Worm (Caenorhabditis elegans) whole organism, L4 larva: ENCODE measurements around the gene ttr-46.

Experiments used
- D1046.2 ChIP-seq: fragments of 200-800 bp; sonication (Bioruptor generic); IDR thresholded peaks from 2 replicates; pipeline ENCODE4 v1.3.6; 2022; ENCODE audit warnings: missing genetic modification characterization, missing compliant biosample characterization
- F10B5.3 ChIP-seq: sonication (generic microtip); optimal IDR thresholded peaks from 2 replicates; lab custom pipeline; 2016; ENCODE audit warnings: mild to moderate bottlenecking, missing genetic modification characterization, missing compliant biosample characterization
- F26F4.8 ChIP-seq: fragments of 200-800 bp; sonication (Bioruptor generic); conservative IDR thresholded peaks from 2 replicates; pipeline ENCODE4 v1.3.6; 2022; ENCODE audit warnings: missing genetic modification characterization, missing compliant biosample characterization
- F44E2.7 ChIP-seq: fragments of 200-800 bp; sonication (Bioruptor generic); IDR thresholded peaks from 2 replicates; pipeline ENCODE4 v2.1.2; 2022; ENCODE audit warnings: missing genetic modification characterization, missing compliant biosample characterization
- Y105C5A.15 ChIP-seq: fragments of 200-800 bp; sonication (Bioruptor generic); IDR thresholded peaks from 2 replicates; pipeline ENCODE4 v1.3.6; 2022; ENCODE audit warnings: missing genetic modification characterization, missing compliant biosample characterization
- ZK337.2 ChIP-seq: fragments of 200-800 bp; sonication (Bioruptor generic); IDR thresholded peaks from 2 replicates; pipeline ENCODE4 v1.3.6; 2022; ENCODE audit warnings: missing genetic modification reagents, missing genetic modification characterization, missing compliant biosample characterization
- aha-1 ChIP-seq: fragments of 150-350 bp; peaks from one replicate; lab custom pipeline; 2014; ENCODE audit warnings: missing biosample characterization, missing genetic modification characterization
- ama-1 ChIP-seq: fragments of 150-350 bp; optimal IDR thresholded peaks from 2 replicates; lab custom pipeline; 2014; ENCODE audit warnings: inconsistent platforms, mixed read lengths
- arid-1 ChIP-seq: fragments of 200-800 bp; sonication (Bioruptor generic); conservative IDR thresholded peaks from 2 replicates; pipeline ENCODE4 v1.3.6; 2022; ENCODE audit warnings: missing genetic modification reagents, missing genetic modification characterization, missing compliant biosample characterization
- ceh-20 ChIP-seq: fragments of 200-800 bp; sonication (Bioruptor generic); IDR thresholded peaks from 2 replicates; pipeline ENCODE4 v1.3.6; 2022; ENCODE audit warnings: missing genetic modification reagents, missing genetic modification characterization, missing compliant biosample characterization
- ceh-28 ChIP-seq: fragments of 150-350 bp; optimal IDR thresholded peaks from 2 replicates; lab custom pipeline; 2014; ENCODE audit warnings: missing biosample characterization, missing genetic modification reagents, missing genetic modification characterization
- ces-1 ChIP-seq: fragments of 150-350 bp; sonication (generic microtip); optimal IDR thresholded peaks from 4 replicates; lab custom pipeline; 2014; ENCODE audit warnings: missing biosample characterization, missing genetic modification reagents, missing genetic modification characterization
- cey-2 ChIP-seq: sonication (generic microtip); optimal IDR thresholded peaks from 3 replicates; lab custom pipeline; 2017; ENCODE audit warnings: missing genetic modification characterization, mild to moderate bottlenecking, missing compliant biosample characterization, antibody characterized with exemption, borderline replicate concordance; ENCODE audit not compliant: insufficient read depth
- ctbp-1 ChIP-seq: fragments of 200-800 bp; sonication (Bioruptor generic); IDR thresholded peaks from 2 replicates; pipeline ENCODE4 v1.3.6; 2022; ENCODE audit warnings: missing genetic modification reagents, missing genetic modification characterization, missing compliant biosample characterization
- daf-12 ChIP-seq: fragments of 150-350 bp; optimal IDR thresholded peaks from 2 replicates; lab custom pipeline; 2014; ENCODE audit warnings: missing biosample characterization, missing genetic modification reagents, missing genetic modification characterization
- daf-16 ChIP-seq, 3 experiments: sonication (generic microtip); optimal IDR thresholded peaks; 2 replicates each; lab custom pipeline; 2016 to 2017; ENCODE audit warnings: missing genetic modification characterization in 3 of 3, missing genetic modification reagents in 3 of 3, mild to moderate bottlenecking in 2 of 3, missing compliant biosample characterization in 2 of 3, missing biosample characterization in 1 of 3, moderate library complexity in 1 of 3
- daf-19 ChIP-seq: fragments of 200-800 bp; sonication (Bioruptor generic); conservative IDR thresholded peaks from 2 replicates; pipeline ENCODE4 v1.3.6; 2022; ENCODE audit warnings: missing genetic modification characterization, missing compliant biosample characterization
- dmd-6 ChIP-seq: fragments of 200-800 bp; sonication (Bioruptor generic); IDR thresholded peaks from 2 replicates; pipeline ENCODE4 v1.3.6; 2022; ENCODE audit warnings: missing genetic modification reagents, missing genetic modification characterization, missing compliant biosample characterization
- dmd-8 ChIP-seq: fragments of 200-800 bp; sonication (Bioruptor generic); IDR thresholded peaks from 2 replicates; pipeline ENCODE4 v1.3.6; 2022; ENCODE audit warnings: missing genetic modification characterization, missing compliant biosample characterization
- duxl-1 ChIP-seq: sonication (generic microtip); optimal IDR thresholded peaks from 2 replicates; lab custom pipeline; 2016; ENCODE audit warnings: mild to moderate bottlenecking, missing genetic modification characterization, moderate library complexity, missing compliant biosample characterization; ENCODE audit not compliant: poor library complexity
- dve-1 ChIP-seq: sonication (generic microtip); optimal IDR thresholded peaks from 2 replicates; lab custom pipeline; 2017; ENCODE audit warnings: antibody characterized with exemption, mild to moderate bottlenecking, missing genetic modification characterization, missing compliant biosample characterization; ENCODE audit not compliant: insufficient read depth
- egl-43 ChIP-seq: fragments of 200-800 bp; sonication (Bioruptor generic); IDR thresholded peaks from 2 replicates; pipeline ENCODE4 v1.3.6; 2022; ENCODE audit warnings: missing genetic modification reagents, missing genetic modification characterization, missing compliant biosample characterization
- fos-1 ChIP-seq: fragments of 150-350 bp; optimal IDR thresholded peaks from 2 replicates; lab custom pipeline; 2014; ENCODE audit warnings: missing biosample characterization, missing genetic modification characterization
- hlh-30 ChIP-seq: sonication (generic microtip); optimal IDR thresholded peaks from 2 replicates; lab custom pipeline; 2017; ENCODE audit warnings: antibody characterized with exemption, mild to moderate bottlenecking, missing genetic modification characterization, missing compliant biosample characterization; ENCODE audit not compliant: insufficient read depth
- hmg-1.1 ChIP-seq: fragments of 200-800 bp; sonication (Bioruptor generic); IDR thresholded peaks from 2 replicates; pipeline ENCODE4 v1.3.6; 2022; ENCODE audit warnings: missing genetic modification reagents, missing genetic modification characterization, missing compliant biosample characterization
- jun-1 ChIP-seq: fragments of 150-350 bp; optimal IDR thresholded peaks from 2 replicates; lab custom pipeline; 2014; ENCODE audit warnings: missing biosample characterization, missing genetic modification reagents, missing genetic modification characterization
- lin-15B ChIP-seq: fragments of 150-350 bp; sonication (generic microtip); optimal IDR thresholded peaks from 3 replicates; lab custom pipeline; 2014; ENCODE audit warnings: missing biosample characterization, missing genetic modification characterization
- lin-38 ChIP-seq: fragments of 200-800 bp; sonication (Bioruptor generic); IDR thresholded peaks from 2 replicates; pipeline ENCODE4 v1.3.6; 2022; ENCODE audit warnings: missing genetic modification reagents, missing genetic modification characterization, missing compliant biosample characterization
- madf-5 ChIP-seq, 2 experiments: fragments of 200-800 bp; sonication (Bioruptor generic); IDR thresholded peaks; 2 replicates each; pipeline ENCODE4 v1.3.6; 2022; ENCODE audit warnings: missing compliant biosample characterization in 2 of 2, missing genetic modification characterization in 2 of 2
- mdt-29 ChIP-seq: fragments of 200-800 bp; sonication (Bioruptor generic); IDR thresholded peaks from 2 replicates; pipeline ENCODE4 v1.3.6; 2022; ENCODE audit warnings: missing genetic modification reagents, missing genetic modification characterization, missing compliant biosample characterization
- mep-1 ChIP-seq: fragments of 150-350 bp; sonication (generic microtip); optimal IDR thresholded peaks from 3 replicates; lab custom pipeline; 2014; ENCODE audit warnings: missing biosample characterization, missing genetic modification characterization
- nhr-102 ChIP-seq: sonication (generic microtip); optimal IDR thresholded peaks from 2 replicates; lab custom pipeline; 2016; ENCODE audit warnings: mild to moderate bottlenecking, missing genetic modification characterization, moderate library complexity, missing compliant biosample characterization
- nhr-77 ChIP-seq: fragments of 150-350 bp; optimal IDR thresholded peaks from 2 replicates; lab custom pipeline; 2014; ENCODE audit warnings: missing biosample characterization, missing genetic modification characterization
- php-3 ChIP-seq: fragments of 200-800 bp; sonication (Bioruptor generic); IDR thresholded peaks from 2 replicates; pipeline ENCODE4 v1.3.6; 2022; ENCODE audit warnings: missing genetic modification reagents, missing genetic modification characterization, missing compliant biosample characterization
- pqm-1 ChIP-seq: sonication (generic microtip); optimal IDR thresholded peaks from 2 replicates; lab custom pipeline; 2017; ENCODE audit warnings: missing biosample characterization, missing genetic modification characterization
- saeg-2 ChIP-seq: fragments of 200-800 bp; sonication (Bioruptor generic); IDR thresholded peaks from 2 replicates; pipeline ENCODE4 v1.3.6; 2022; ENCODE audit warnings: missing genetic modification reagents, missing genetic modification characterization, missing compliant biosample characterization
- snpc-1.2 ChIP-seq: fragments of 200-800 bp; sonication (Bioruptor generic); IDR thresholded peaks from 2 replicates; pipeline ENCODE4 v1.3.6; 2022; ENCODE audit warnings: missing genetic modification reagents, missing genetic modification characterization, missing compliant biosample characterization
- spr-3 ChIP-seq: fragments of 200-800 bp; sonication (Bioruptor generic); optimal IDR thresholded peaks from 2 replicates; lab custom pipeline; 2018; ENCODE audit warnings: mild to moderate bottlenecking, missing genetic modification characterization, missing compliant biosample characterization
- tag-97 ChIP-seq: fragments of 200-800 bp; sonication (Bioruptor generic); IDR thresholded peaks from 2 replicates; pipeline ENCODE4 v1.3.6; 2022; ENCODE audit warnings: missing genetic modification characterization, missing compliant biosample characterization
- unc-39 ChIP-seq: sonication (generic microtip); optimal IDR thresholded peaks from 2 replicates; lab custom pipeline; 2017; ENCODE audit warnings: missing biosample characterization, missing genetic modification characterization
- unc-62 ChIP-seq, 3 experiments: fragments of 150-350 bp in 1 of 3; sonication (generic microtip); optimal IDR thresholded peaks in 2 of 3; peaks in 1 of 3; 1 replicate in 1 of 3; 2 replicates in 2 of 3; lab custom pipeline; 2014 to 2017; ENCODE audit warnings: missing biosample characterization in 3 of 3, missing genetic modification characterization in 3 of 3, missing genetic modification reagents in 3 of 3, missing genotype in 1 of 3
- vab-7 ChIP-seq: fragments of 200-800 bp; sonication (Bioruptor generic); IDR thresholded peaks from 2 replicates; pipeline ENCODE4 v1.3.6; 2022; ENCODE audit warnings: missing genetic modification reagents, missing genetic modification characterization, missing compliant biosample characterization
- zag-1 ChIP-seq: fragments of 150-350 bp; optimal IDR thresholded peaks from 2 replicates; lab custom pipeline; 2014; ENCODE audit warnings: missing biosample characterization, missing genetic modification characterization
- ztf-7 ChIP-seq: fragments of 150-350 bp; optimal IDR thresholded peaks from 2 replicates; lab custom pipeline; 2014; ENCODE audit warnings: missing biosample characterization, missing genetic modification characterization

Gene ttr-46

DNA sequence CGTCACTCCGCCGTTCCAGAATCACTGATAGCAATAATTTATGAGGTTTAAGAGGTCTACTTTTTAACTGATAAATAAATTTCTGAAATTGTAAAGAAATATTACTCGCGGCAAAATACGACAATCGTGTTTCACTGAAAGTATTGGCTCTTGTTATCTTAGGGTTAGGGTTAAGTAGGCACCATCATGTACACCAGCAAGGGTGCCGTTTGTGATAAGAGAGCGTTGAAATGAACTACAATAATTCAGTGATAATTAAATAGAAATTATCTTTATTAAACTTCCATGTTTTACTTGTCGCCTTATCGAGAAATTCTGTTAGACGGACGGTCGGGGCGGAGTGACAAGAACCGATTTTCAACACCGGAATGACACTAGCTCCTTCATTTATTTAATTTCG is 25.4 kb upstream of the ttr-46 start (continued):
- TF ChIP-seq unc-62 (GFP tag; optimal IDR thresholded peaks at IDR 0.05 in 1 of 2; lab: Kevin White, UChicago): no peak
- no peak for TF ChIP-seq unc-62 (tag; optimal IDR thresholded peaks at IDR 0.05; lab: Kevin White, UChicago)
- TF ChIP-seq cey-2 (tag; lab: Kevin White, UChicago): peak; percentile 35
- TF ChIP-seq egl-43: no peak
- TF ChIP-seq ctbp-1 (GFP tag; lab: Robert Waterston, UW): no peak
- peak in 1 of 2 experiments; percentile 17 for TF ChIP-seq daf-16 (GFP tag; optimal IDR thresholded peaks at IDR 0.05; lab: Kevin White, UChicago)
- TF ChIP-seq daf-16 (tag; optimal IDR thresholded peaks at IDR 0.05; lab: Kevin White, UChicago): peak; percentile 59
- TF ChIP-seq dmd-6: peak; percentile 61
- no peak for TF ChIP-seq ceh-20 (GFP tag; lab: Robert Waterston, UW)
- no peak for TF ChIP-seq F10B5.3 (tag; lab: Kevin White, UChicago)
- TF ChIP-seq mep-1 (tag; lab: Kevin White, UChicago): no peak
- no peak for TF ChIP-seq arid-1 (GFP tag; lab: Robert Waterston, UW)
- TF ChIP-seq snpc-1.2 (GFP tag; lab: Robert Waterston, UW): no peak
- TF ChIP-seq php-3 (GFP tag; lab: Robert Waterston, UW): 0 out of 2 replicates have a peak, but pooled peaks have one; percentile 37
- TF ChIP-seq D1046.2 (GFP tag; lab: Robert Waterston, UW): no peak
- TF ChIP-seq dve-1: peak; percentile 61
- TF ChIP-seq pqm-1 (tag; lab: Kevin White, UChicago): peak; percentile 97
- no peak for TF ChIP-seq lin-15B
- TF ChIP-seq hmg-1.1 (GFP tag; lab: Robert Waterston, UW): no peak
- TF ChIP-seq spr-3 (GFP tag; lab: Kevin White, UChicago): no peak
- no peak for TF ChIP-seq jun-1
- TF ChIP-seq dmd-8 (GFP tag; lab: Robert Waterston, UW): no peak
- no peak for TF ChIP-seq F26F4.8 (GFP tag; lab: Robert Waterston, UW)
- TF ChIP-seq mdt-29: no peak
- TF ChIP-seq zag-1: no peak
- no peak for TF ChIP-seq ceh-28 (tag; lab: Kevin White, UChicago)
- TF ChIP-seq ztf-7 (tag; lab: Kevin White, UChicago): no peak
- no peak for TF ChIP-seq vab-7 (GFP tag; lab: Robert Waterston, UW)
- TF ChIP-seq tag-97 (GFP tag; lab: Robert Waterston, UW): no peak

DNA sequence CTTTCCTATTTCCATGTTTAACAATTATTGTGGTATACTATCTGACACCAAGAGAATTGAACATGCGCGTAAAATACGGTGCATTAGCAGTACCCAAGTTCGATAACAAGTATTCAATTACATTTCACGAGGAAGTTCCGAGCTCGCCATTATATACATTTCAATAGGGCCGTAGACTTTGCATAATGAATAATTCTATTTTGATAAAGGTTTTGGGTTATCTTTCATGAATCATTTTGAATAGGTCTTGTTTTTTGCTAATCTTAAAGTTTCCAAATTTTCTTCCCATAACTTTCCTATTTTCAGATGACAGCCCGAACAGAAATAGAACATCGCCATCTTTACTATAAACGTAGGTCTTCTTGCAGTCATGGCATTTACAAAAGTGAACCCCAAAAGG is 24.8 kb upstream of the ttr-46 start, which contains the start of gene C50H2.13:
C50H2.13 (plus strand) TSS at position 301 of the 400 bp plus-strand sequence.
- TF ChIP-seq madf-5 (GFP tag; IDR thresholded peaks at IDR 0.05; lab: Robert Waterston, UW) (no peak), aha-1 (tag; lab: Kevin White, UChicago) (peak; percentile 46)

DNA sequence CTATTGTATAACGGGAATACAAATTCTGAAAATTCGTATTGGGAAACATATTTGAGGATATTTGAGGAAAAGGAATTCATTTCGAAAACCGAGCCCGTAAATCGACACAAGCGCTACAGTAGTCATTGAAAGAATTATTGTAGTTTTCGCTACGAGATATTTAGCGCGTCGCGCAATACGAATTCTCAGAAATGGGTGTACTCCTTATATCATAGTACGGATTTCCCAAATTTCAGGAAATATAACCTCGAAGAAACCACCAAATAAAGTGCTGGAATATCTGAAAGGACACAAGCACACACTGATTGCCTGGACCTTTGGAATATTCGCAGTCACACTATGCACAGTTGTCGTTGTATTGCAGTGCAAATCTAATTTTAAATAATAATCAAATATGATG is 23.7 kb upstream of the ttr-46 start:
- TF ChIP-seq unc-62 (GFP tag; optimal IDR thresholded peaks at IDR 0.05 in 1 of 2; lab: Kevin White, UChicago) (peak in 1 of 2 experiments; percentile 25), unc-62 (tag; optimal IDR thresholded peaks at IDR 0.05; lab: Kevin White, UChicago) (no peak), daf-12 (tag; lab: Kevin White, UChicago) (no peak)

DNA sequence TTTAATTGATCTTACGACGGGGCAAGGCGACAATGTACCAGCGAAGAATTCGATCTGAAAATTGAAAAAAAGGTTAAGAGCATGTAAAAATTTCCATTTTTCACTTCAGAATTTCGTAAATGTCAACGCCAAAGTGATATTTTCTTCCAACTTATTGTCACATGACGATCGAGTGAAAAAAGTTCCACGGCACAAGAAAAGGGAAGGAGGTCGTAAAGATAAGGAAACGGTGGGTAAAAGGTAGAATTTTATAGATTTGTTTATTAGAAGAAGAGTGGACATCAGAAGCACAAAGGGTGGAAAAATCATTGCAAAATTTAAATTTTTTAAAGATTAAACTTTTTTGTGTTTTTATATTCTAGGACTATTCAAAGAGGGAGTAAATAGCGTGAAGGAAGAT is 23.1 kb upstream of the ttr-46 start:
- no peak for TF ChIP-seq daf-16 (GFP tag; optimal IDR thresholded peaks at IDR 0.05; lab: Kevin White, UChicago)
- peak; percentile 90 for TF ChIP-seq daf-16 (tag; optimal IDR thresholded peaks at IDR 0.05; lab: Kevin White, UChicago)
- TF ChIP-seq unc-39: no peak
- no peak for TF ChIP-seq ces-1 (GFP tag; lab: Kevin White, UChicago)
- TF ChIP-seq lin-38: no peak
- TF ChIP-seq pqm-1 (tag; lab: Kevin White, UChicago): peak; percentile 16
- TF ChIP-seq duxl-1 (tag; lab: Kevin White, UChicago): no peak
- no peak for TF ChIP-seq dmd-8 (GFP tag; lab: Robert Waterston, UW)
- TF ChIP-seq F44E2.7 (GFP tag; lab: Robert Waterston, UW): no peak
- peak; percentile 39 for TF ChIP-seq hlh-30 (tag; lab: Kevin White, UChicago)
- TF ChIP-seq daf-19 (GFP tag; lab: Robert Waterston, UW): no peak
- TF ChIP-seq Y105C5A.15 (GFP tag; lab: Robert Waterston, UW): no peak
- TF ChIP-seq nhr-77: peak; percentile 48
- TF ChIP-seq vab-7 (GFP tag; lab: Robert Waterston, UW): no peak
- TF ChIP-seq fos-1 (tag; lab: Kevin White, UChicago): no peak
- no peak for TF ChIP-seq saeg-2 (GFP tag; lab: Robert Waterston, UW)
- no peak for TF ChIP-seq ZK337.2 (GFP tag; lab: Robert Waterston, UW)
- TF ChIP-seq dve-1: peak; percentile 69
- TF ChIP-seq egl-43: no peak
- no peak for TF ChIP-seq hmg-1.1 (GFP tag; lab: Robert Waterston, UW)
- no peak for TF ChIP-seq nhr-102 (tag; lab: Kevin White, UChicago)
- TF ChIP-seq ama-1 (lab: Kevin White, UChicago): no peak
- no peak for TF ChIP-seq mdt-29
